Fruit fly (Drosophila melanogaster): ENCODE measurements around the gene CG9917.
A peak's percentile ranks its signal among the peaks of the same experiment; 100 is the strongest.

The CG9917 gene

DNA sequence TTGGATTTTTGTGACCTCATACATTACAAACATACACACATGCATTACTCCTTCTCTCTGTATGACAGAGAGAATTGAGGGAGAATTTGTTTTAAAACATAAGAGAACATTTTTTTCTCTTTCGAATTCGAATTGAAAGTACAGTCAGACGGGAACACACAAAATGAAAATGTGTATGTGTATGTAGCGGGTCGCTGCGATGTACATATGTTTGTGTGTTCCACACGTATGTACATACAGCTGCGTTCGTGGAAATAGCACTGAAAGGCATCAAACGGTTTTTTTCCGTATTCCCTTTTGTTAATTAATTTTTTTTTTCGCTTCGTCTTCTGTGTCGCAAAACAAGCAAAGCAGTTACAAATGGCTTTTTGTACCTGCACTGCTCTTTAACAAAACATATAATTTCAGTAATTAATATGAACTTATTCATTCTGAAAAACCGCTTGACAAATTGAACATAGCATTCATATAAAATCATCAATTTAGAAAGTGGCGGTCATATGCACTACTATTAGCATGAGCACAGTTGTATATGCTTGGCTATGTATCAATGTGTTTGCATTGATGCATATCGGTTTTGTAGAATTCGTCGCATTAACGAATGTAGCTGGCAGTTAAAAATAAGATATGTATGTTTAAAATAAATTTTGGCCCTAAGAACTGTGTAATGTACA lies 9.7 kb upstream of the CG9917 start (continued):
- TF ChIP-seq Sox100B (GFP tag; optimal IDR thresholded peaks at IDR 0.05) (peak; percentile 98), Atf6 (GFP tag; IDR thresholded peaks at IDR 0.05) (peak; percentile 94), Deaf1 (tag; optimal IDR thresholded peaks at IDR 0.05) (peak; percentile 76), cato (GFP tag; optimal IDR thresholded peaks at IDR 0.05; ENCODE audit: borderline replicate concordance) (peak; percentile 87), CG13296 (GFP tag; optimal IDR thresholded peaks at IDR 0.05) (peak; percentile 98), CG17829 (tag; optimal IDR thresholded peaks at IDR 0.05) (peak; percentile 96), org-1 (GFP tag; optimal IDR thresholded peaks at IDR 0.05) (peak; percentile 97), D19A (tag; optimal IDR thresholded peaks at IDR 0.05) (peak; percentile 95), cwo (GFP tag; optimal IDR thresholded peaks at IDR 0.05) (peak; percentile 94), CG32772 (GFP tag; IDR thresholded peaks at IDR 0.05) (peak; percentile 91), lov (optimal IDR thresholded peaks at IDR 0.05) (no peak), lov (GFP tag; IDR thresholded peaks at IDR 0.05) (peak; percentile 84), jigr1 (GFP tag; IDR thresholded peaks at IDR 0.05) (peak; percentile 86), CG18764 (GFP tag; optimal IDR thresholded peaks at IDR 0.05) (peak; percentile 87), CG14014 (GFP tag; IDR thresholded peaks at IDR 0.05) (peak; percentile 89), ind (GFP tag; optimal IDR thresholded peaks at IDR 0.05) (peak; percentile 94), gcm (GFP tag; optimal IDR thresholded peaks at IDR 0.05) (peak; percentile 96), CG1602 (GFP tag; optimal IDR thresholded peaks at IDR 0.05) (peak; percentile 91), CG14965 (GFP tag; optimal IDR thresholded peaks at IDR 0.05; ENCODE audit: borderline replicate concordance) (peak; percentile 71), peb (GFP tag; IDR thresholded peaks at IDR 0.05) (peak; percentile 82), ro (GFP tag; IDR thresholded peaks at IDR 0.05) (peak; percentile 82), C15 (GFP tag; IDR thresholded peaks at IDR 0.05) (peak; percentile 67; the same call in 1 of the 3 replicates), CG10431 (GFP tag; optimal IDR thresholded peaks at IDR 0.05) (peak; percentile 94), Sox102F (GFP tag; optimal IDR thresholded peaks at IDR 0.05) (peak; percentile 95), Drgx (GFP tag; IDR thresholded peaks at IDR 0.05) (peak; percentile 95), Aef1 (GFP tag; IDR thresholded peaks at IDR 0.05) (peak; percentile 91), jing (GFP tag; optimal IDR thresholded peaks at IDR 0.05) (peak; percentile 91), gfzf (GFP tag; optimal IDR thresholded peaks at IDR 0.05) (no peak), CG9215 (GFP tag; IDR thresholded peaks at IDR 0.05) (peak; percentile 91), CG34376 (GFP tag; optimal IDR thresholded peaks at IDR 0.05) (peak; percentile 98), CG12299 (tag; optimal IDR thresholded peaks at IDR 0.05) (peak; percentile 96), CG34224 (GFP tag; IDR thresholded peaks at IDR 0.05; ENCODE audit: partially characterized antibody) (no peak), Dll (GFP tag; IDR thresholded peaks at IDR 0.05; ENCODE audit: partially characterized antibody) (no peak), disco-r (GFP tag; optimal IDR thresholded peaks at IDR 0.05) (peak; percentile 93), CG10267 (tag; optimal IDR thresholded peaks at IDR 0.05) (peak; percentile 92), HLH3B (GFP tag; IDR thresholded peaks at IDR 0.05) (peak; percentile 88), CG18011 (GFP tag; optimal IDR thresholded peaks at IDR 0.05) (peak; percentile 86), crp (GFP tag; optimal IDR thresholded peaks at IDR 0.05) (peak in 1 of 2 experiments; percentile 65), lilli (GFP tag; optimal IDR thresholded peaks at IDR 0.05) (peak; percentile 97), schlank (tag; optimal IDR thresholded peaks at IDR 0.05) (peak; percentile 90), Hr39 (optimal IDR thresholded peaks at IDR 0.05) (no peak), bcd (GFP tag; optimal IDR thresholded peaks at IDR 0.05) (peak; percentile 96), CG13287 (GFP tag; IDR thresholded peaks at IDR 0.05; ENCODE audit: partially characterized antibody) (no peak; the same call in 1 of the 2 replicates), zfh1 (GFP tag; IDR thresholded peaks at IDR 0.05) (peak; percentile 92), Antp (GFP tag; optimal IDR thresholded peaks at IDR 0.05) (peak; percentile 94), yki (optimal IDR thresholded peaks at IDR 0.05) (peak; percentile 3), Neu2 (GFP tag; optimal IDR thresholded peaks at IDR 0.05; ENCODE audit: borderline replicate concordance) (peak; percentile 90), cg (GFP tag; optimal IDR thresholded peaks at IDR 0.05) (peak; percentile 87), Xrp1 (GFP tag; IDR thresholded peaks at IDR 0.05) (peak; percentile 94), CG4730 (GFP tag; IDR thresholded peaks at IDR 0.05) (peak; percentile 82)
